Fruit fly (Drosophila melanogaster): ENCODE measurements around the gene CG5478.

CG5478 gene

DNA sequence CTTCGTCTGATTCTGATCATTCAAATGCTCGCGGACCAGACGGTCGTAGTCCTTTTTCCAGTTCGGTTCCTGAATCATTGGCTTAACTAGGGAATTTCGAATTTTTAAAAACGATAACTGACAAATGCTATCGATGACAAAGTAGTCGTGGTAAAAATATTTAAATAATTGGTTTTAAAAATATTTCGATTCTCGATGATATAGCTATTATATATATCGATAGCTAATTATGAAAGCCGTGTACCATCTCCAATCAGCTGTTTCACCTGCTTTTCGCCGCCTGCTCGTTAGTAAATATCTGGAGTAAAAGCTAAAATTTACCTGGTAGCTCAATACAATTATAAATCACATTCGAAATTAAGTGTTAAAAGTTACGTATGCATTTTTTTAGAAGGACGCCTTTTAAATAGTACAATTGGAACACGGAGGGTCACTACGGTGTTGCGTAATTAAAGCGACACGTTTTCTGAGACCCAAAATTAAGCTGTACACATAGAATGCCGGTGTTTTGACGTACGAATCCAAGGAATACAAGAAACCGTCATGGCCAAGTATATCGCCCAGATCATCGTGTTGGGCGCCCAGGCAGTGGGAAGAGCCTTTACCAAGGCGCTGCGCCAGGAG, at the start of gene CG5478, which contains the start of gene blp (continued):
- TF ChIP-seq crol (GFP tag; IDR thresholded peaks at IDR 0.05) (no peak), CG6813 (GFP tag; optimal IDR thresholded peaks at IDR 0.05) (no peak), CG12104 (GFP tag; optimal IDR thresholded peaks at IDR 0.05) (no peak), dpn (GFP tag; optimal IDR thresholded peaks at IDR 0.05) (no peak), CG43689 (GFP tag; IDR thresholded peaks at IDR 0.05) (no peak), CG10267 (tag; optimal IDR thresholded peaks at IDR 0.05) (peak; percentile 27), bigmax (GFP tag; optimal IDR thresholded peaks at IDR 0.05) (no peak), CG11696 (GFP tag; IDR thresholded peaks at IDR 0.05) (no peak), CG10431 (GFP tag; optimal IDR thresholded peaks at IDR 0.05) (no peak), CG15601 (tag; optimal IDR thresholded peaks at IDR 0.05) (no peak), dmrt99B (tag; optimal IDR thresholded peaks at IDR 0.05) (no peak), fu2 (GFP tag; optimal IDR thresholded peaks at IDR 0.05) (no peak), CG8281 (tag; optimal IDR thresholded peaks at IDR 0.05) (no peak), Hey (tag; optimal IDR thresholded peaks at IDR 0.05) (no peak), Doc2 (GFP tag; IDR thresholded peaks at IDR 0.05) (no peak), jing (GFP tag; optimal IDR thresholded peaks at IDR 0.05) (no peak), CG12942 (GFP tag; optimal IDR thresholded peaks at IDR 0.05) (no peak), trh (GFP tag; optimal IDR thresholded peaks at IDR 0.05) (no peak), CG32767 (GFP tag; IDR thresholded peaks at IDR 0.05) (no peak), emc (GFP tag; optimal IDR thresholded peaks at IDR 0.05) (no peak), zen (tag; optimal IDR thresholded peaks at IDR 0.05) (peak; percentile 62), CG10543 (GFP tag; optimal IDR thresholded peaks at IDR 0.05) (no peak), Atf-2 (GFP tag; optimal IDR thresholded peaks at IDR 0.05) (no peak), vvl (GFP tag; IDR thresholded peaks at IDR 0.05) (no peak), croc (GFP tag; conservative IDR thresholded peaks at IDR 0.05) (no peak), NfI (GFP tag; optimal IDR thresholded peaks at IDR 0.05) (no peak), CG14860 (GFP tag; IDR thresholded peaks at IDR 0.05; ENCODE audit: partially characterized antibody) (peak; percentile 92), CG4730 (GFP tag; IDR thresholded peaks at IDR 0.05) (no peak), hbn (GFP tag; IDR thresholded peaks at IDR 0.05; ENCODE audit: partially characterized antibody) (peak; percentile 93), bbx (GFP tag; IDR thresholded peaks at IDR 0.05; ENCODE audit: partially characterized antibody) (peak; percentile 92), CG10321 (GFP tag; IDR thresholded peaks at IDR 0.05) (no peak), wdn (GFP tag; IDR thresholded peaks at IDR 0.05) (no peak), btn (GFP tag; optimal IDR thresholded peaks at IDR 0.05) (no peak), Lpt (GFP tag; optimal IDR thresholded peaks at IDR 0.05) (no peak), Poxn (GFP tag; IDR thresholded peaks at IDR 0.05) (no peak), Blimp-1 (GFP tag; optimal IDR thresholded peaks at IDR 0.05) (no peak), CG7928 (GFP tag; optimal IDR thresholded peaks at IDR 0.05) (no peak), CG9215 (GFP tag; IDR thresholded peaks at IDR 0.05) (no peak), Bgb (GFP tag; IDR thresholded peaks at IDR 0.05; ENCODE audit: partially characterized antibody) (peak; percentile 93), otp (GFP tag; IDR thresholded peaks at IDR 0.05) (no peak), CG11456 (GFP tag; IDR thresholded peaks at IDR 0.05) (no peak), fd102C (GFP tag; optimal IDR thresholded peaks at IDR 0.05) (no peak), Aef1 (GFP tag; IDR thresholded peaks at IDR 0.05) (no peak), CoRest (tag; optimal IDR thresholded peaks at IDR 0.05) (no peak), Sin3A (optimal IDR thresholded peaks at IDR 0.05) (no peak), CG2120 (GFP tag; optimal IDR thresholded peaks at IDR 0.05) (no peak), CG2712 (tag; optimal IDR thresholded peaks at IDR 0.05) (peak; percentile 35), ap (GFP tag; IDR thresholded peaks at IDR 0.05) (no peak), CG14441 (GFP tag; IDR thresholded peaks at IDR 0.05) (no peak), Xrp1 (GFP tag; IDR thresholded peaks at IDR 0.05) (no peak), ewg (GFP tag; optimal IDR thresholded peaks at IDR 0.05) (no peak), CG16815 (GFP tag; optimal IDR thresholded peaks at IDR 0.05) (no peak)

Data from whole organism, embryonic.